ENCODE assay signal across 3 fruit fly cellular contexts in genomic region chr2L:17027503-17027902, dm6.
TF ChIP-seq lines count a peak whose summit lies in the region.

No protein-coding gene starts in this region.

- TF ChIP-seq CTCF in whole organism, embryonic (GFP tag; optimal IDR thresholded peaks at IDR 0.05; lab: Kevin White, UChicago) = no peak

TF ChIP-seq in whole organism, embryonic, 481 proteins besides CTCF, POLR2A, EP300 and RAD21 (continues in another document):
- TF ChIP-seq CG15073 (GFP tag; optimal IDR thresholded peaks at IDR 0.05; lab: Kevin White, UChicago) (no peak), Meics (GFP tag; optimal IDR thresholded peaks at IDR 0.05; lab: Kevin White, UChicago) (peak; percentile 11), pzg (GFP tag; optimal IDR thresholded peaks at IDR 0.05; lab: Kevin White, UChicago) (no peak), CG1603 (tag; optimal IDR thresholded peaks at IDR 0.05; lab: Kevin White, UChicago) (peak; percentile 31), HLH54F (GFP tag; optimal IDR thresholded peaks at IDR 0.05; lab: Kevin White, UChicago) (no peak), CrebB (tag; optimal IDR thresholded peaks at IDR 0.05; lab: Kevin White, UChicago) (no peak), MTF-1 (GFP tag; optimal IDR thresholded peaks at IDR 0.05; lab: Kevin White, UChicago; ENCODE audit: borderline replicate concordance) (no peak), peb (GFP tag; IDR thresholded peaks at IDR 0.05; lab: Robert Waterston, UW) (no peak), gfzf (GFP tag; optimal IDR thresholded peaks at IDR 0.05; lab: Kevin White, UChicago) (no peak), CG6689 (GFP tag; IDR thresholded peaks at IDR 0.05; lab: Robert Waterston, UW) (no peak), Asciz (GFP tag; optimal IDR thresholded peaks at IDR 0.05; lab: Kevin White, UChicago) (no peak), nerfin-2 (GFP tag; IDR thresholded peaks at IDR 0.05; lab: Robert Waterston, UW; ENCODE audit: partially characterized antibody) (no peak), chn (GFP tag; optimal IDR thresholded peaks at IDR 0.05; lab: Kevin White, UChicago) (no peak), CG33557 (GFP tag; optimal IDR thresholded peaks at IDR 0.05; lab: Kevin White, UChicago) (no peak), eve (GFP tag; optimal IDR thresholded peaks at IDR 0.05; lab: Kevin White, UChicago) (no peak), CG10959 (GFP tag; IDR thresholded peaks at IDR 0.05; lab: Robert Waterston, UW) (no peak), bbx (GFP tag; IDR thresholded peaks at IDR 0.05; lab: Robert Waterston, UW; ENCODE audit: partially characterized antibody) (no peak), ttk (GFP tag; IDR thresholded peaks at IDR 0.05; lab: Robert Waterston, UW) (no peak), Ets97D (GFP tag; optimal IDR thresholded peaks at IDR 0.05; lab: Kevin White, UChicago) (no peak), CG13624 (GFP tag; optimal IDR thresholded peaks at IDR 0.05; lab: Kevin White, UChicago) (no peak), schlank (tag; optimal IDR thresholded peaks at IDR 0.05; lab: Kevin White, UChicago) (no peak), hb (GFP tag; IDR thresholded peaks at IDR 0.05; lab: Robert Waterston, UW; ENCODE audit: partially characterized antibody) (no peak), Bteb2 (GFP tag; optimal IDR thresholded peaks at IDR 0.05; lab: Kevin White, UChicago) (no peak), CG2712 (tag; optimal IDR thresholded peaks at IDR 0.05; lab: Kevin White, UChicago) (no peak), Fer3 (tag; optimal IDR thresholded peaks at IDR 0.05; lab: Kevin White, UChicago) (no peak), CG17829 (tag; optimal IDR thresholded peaks at IDR 0.05; lab: Kevin White, UChicago) (no peak), HmgD (GFP tag; optimal IDR thresholded peaks at IDR 0.05; lab: Kevin White, UChicago) (no peak), CG5245 (GFP tag; optimal IDR thresholded peaks at IDR 0.05; lab: Kevin White, UChicago) (no peak), Sox102F (GFP tag; optimal IDR thresholded peaks at IDR 0.05; lab: Kevin White, UChicago) (peak; percentile 29), Tbp (GFP tag; optimal IDR thresholded peaks at IDR 0.05; lab: Kevin White, UChicago) (no peak), Antp (GFP tag; optimal IDR thresholded peaks at IDR 0.05; lab: Kevin White, UChicago) (no peak)

TF ChIP-seq in whole organism, prepupa, 60 proteins besides CTCF, POLR2A, EP300 and RAD21:
- TF ChIP-seq fd59A (GFP tag; optimal IDR thresholded peaks at IDR 0.05; lab: Kevin White, UChicago) = no peak
- TF ChIP-seq CG32006 (GFP tag; optimal IDR thresholded peaks at IDR 0.05; lab: Kevin White, UChicago) = peak; percentile 10
- TF ChIP-seq cyc (GFP tag; optimal IDR thresholded peaks at IDR 0.05; lab: Kevin White, UChicago) = no peak
- peak; percentile 54 for TF ChIP-seq svp (GFP tag; lab: Kevin White, UChicago)
- TF ChIP-seq Met (GFP tag; optimal IDR thresholded peaks at IDR 0.05; lab: Kevin White, UChicago) = peak; percentile 13
- peak; percentile 57 for TF ChIP-seq Eip78C (GFP tag; lab: Kevin White, UChicago)
- TF ChIP-seq CG10669 (GFP tag; optimal IDR thresholded peaks at IDR 0.05; lab: Kevin White, UChicago) = peak; percentile 29
- peak; percentile 6 for TF ChIP-seq Hr39 (GFP tag; optimal IDR thresholded peaks at IDR 0.05; lab: Kevin White, UChicago)

TF ChIP-seq in whole organism, pupa, 21 proteins besides CTCF, POLR2A, EP300 and RAD21:
- TF ChIP-seq CG8159 (tag; optimal IDR thresholded peaks at IDR 0.05; lab: Kevin White, UChicago) (peak; percentile 30), Pif1B (GFP tag; optimal IDR thresholded peaks at IDR 0.05; lab: Kevin White, UChicago) (no peak)
TF ChIP-seq in whole organism, pupa: peak in this region for 1.

Comparison
In these comparisons a context has a peak if more than half of its experiments do, and no peak if none do; other contexts are left out.
1. Of the 7 proteins assayed by ChIP-seq in both whole organism, embryonic and whole organism, prepupa: peak only in whole organism, embryonic: Sox102F; only in whole organism, prepupa: Hr39; in both: none; in neither: 5.